Worm (Caenorhabditis elegans) whole organism, L1 larva: Measurements from ENCODE around the gene str-264.

Experiments
- C16A3.4 ChIP-seq: fragments of 150-350 bp; optimal IDR thresholded peaks from 2 replicates; lab custom pipeline; 2014; ENCODE audit warnings: missing biosample characterization, missing genetic modification characterization
- C34B4.2 ChIP-seq: sonication (generic microtip); optimal IDR thresholded peaks from 2 replicates; lab custom pipeline; 2017; ENCODE audit warnings: mild to moderate bottlenecking, missing genetic modification characterization, missing compliant biosample characterization
- F16B12.6 ChIP-seq: fragments of 150-350 bp; optimal IDR thresholded peaks from 2 replicates; lab custom pipeline; 2014; ENCODE audit warnings: missing biosample characterization, missing genetic modification characterization
- Y116A8C.19 ChIP-seq: sonication (generic microtip); optimal IDR thresholded peaks from 2 replicates; lab custom pipeline; 2016; ENCODE audit warnings: missing compliant biosample characterization, missing genetic modification characterization, borderline replicate concordance
- aha-1 ChIP-seq: fragments of 150-350 bp; optimal IDR thresholded peaks from 2 replicates; lab custom pipeline; 2014; ENCODE audit warnings: missing biosample characterization, missing genetic modification characterization
- alr-1 ChIP-seq: fragments of 200-800 bp; sonication (Bioruptor generic); optimal IDR thresholded peaks from 2 replicates; lab custom pipeline; 2018; ENCODE audit warnings: borderline replicate concordance, mild to moderate bottlenecking, missing genetic modification characterization, missing compliant biosample characterization
- ama-1 ChIP-seq: fragments of 150-350 bp; optimal IDR thresholded peaks from 2 replicates; lab custom pipeline; 2014
- blmp-1 ChIP-seq: fragments of 150-350 bp; optimal IDR thresholded peaks from 2 replicates; lab custom pipeline; 2014; ENCODE audit warnings: missing biosample characterization, missing genetic modification characterization
- ceh-8 ChIP-seq: fragments of 200-800 bp; sonication (Bioruptor generic); optimal IDR thresholded peaks from 2 replicates; lab custom pipeline; 2018; ENCODE audit warnings: mild to moderate bottlenecking, missing genetic modification characterization, moderate library complexity, missing compliant biosample characterization
- ceh-88 ChIP-seq: fragments of 200-800 bp; sonication (Bioruptor generic); IDR thresholded peaks from 2 replicates; pipeline ENCODE4 v1.3.6; 2022; ENCODE audit warnings: missing genetic modification characterization, missing compliant biosample characterization
- ceh-90 ChIP-seq: sonication (generic microtip); optimal IDR thresholded peaks from 2 replicates; lab custom pipeline; 2016; ENCODE audit warnings: missing genetic modification characterization, missing compliant biosample characterization
- ces-1 ChIP-seq: fragments of 150-350 bp; optimal IDR thresholded peaks from 2 replicates; lab custom pipeline; 2014; ENCODE audit warnings: missing biosample characterization, missing genetic modification reagents, missing genetic modification characterization
- dsc-1 ChIP-seq: sonication (generic microtip); optimal IDR thresholded peaks from 2 replicates; lab custom pipeline; 2016; ENCODE audit warnings: mild to moderate bottlenecking, missing genetic modification characterization, missing compliant biosample characterization
- efl-1 ChIP-seq, 4 experiments: fragments of 150-350 bp; optimal IDR thresholded peaks in 3 of 4; peaks in 1 of 4; 1 replicate in 1 of 4; 2 replicates in 3 of 4; lab custom pipeline; 2014; ENCODE audit warnings: missing biosample characterization in 2 of 4, missing genetic modification characterization in 2 of 4, missing genetic modification reagents in 2 of 4
- egl-13 ChIP-seq: sonication (generic microtip); optimal IDR thresholded peaks from 2 replicates; lab custom pipeline; 2016; ENCODE audit warnings: missing genotype, missing genetic modification reagents, missing genetic modification characterization, missing compliant biosample characterization
- elt-3 ChIP-seq, 6 experiments: fragments of 150-350 bp in 1 of 6; sonication (generic microtip); optimal IDR thresholded peaks; 2 replicates each; lab custom pipeline; 2017 to 2018; ENCODE audit warnings: missing biosample characterization in 6 of 6, missing genetic modification characterization in 6 of 6, inconsistent platforms in 1 of 6
- grh-1 ChIP-seq: fragments of 200-800 bp; sonication (Bioruptor generic); IDR thresholded peaks from 2 replicates; pipeline ENCODE4 v1.3.6; 2022; ENCODE audit warnings: missing genetic modification reagents, missing genetic modification characterization, missing compliant biosample characterization
- hpl-2 ChIP-seq: fragments of 150-350 bp; optimal IDR thresholded peaks from 2 replicates; lab custom pipeline; 2014; ENCODE audit warnings: missing biosample characterization, missing genetic modification reagents, missing genetic modification characterization
- isw-1 ChIP-seq: fragments of 200-800 bp; sonication (Bioruptor generic); IDR thresholded peaks from 2 replicates; pipeline ENCODE4 v1.3.6; 2022; ENCODE audit warnings: missing genetic modification characterization, missing compliant biosample characterization
- jun-1 ChIP-seq: fragments of 150-350 bp; optimal IDR thresholded peaks from 2 replicates; lab custom pipeline; 2014; ENCODE audit warnings: missing biosample characterization, missing genetic modification reagents, missing genetic modification characterization
- lin-13 ChIP-seq: fragments of 150-350 bp; optimal IDR thresholded peaks from 2 replicates; lab custom pipeline; 2014; ENCODE audit warnings: missing biosample characterization, missing genetic modification reagents, missing genetic modification characterization
- lin-15B ChIP-seq: fragments of 150-350 bp; sonication (generic microtip); optimal IDR thresholded peaks from 3 replicates; lab custom pipeline; 2014; ENCODE audit warnings: missing biosample characterization, missing genetic modification characterization
- lin-35 ChIP-seq, 2 experiments: fragments of 150-350 bp; optimal IDR thresholded peaks; 2 replicates each; lab custom pipeline; 2014; ENCODE audit warnings: missing biosample characterization in 2 of 2, missing genetic modification characterization in 2 of 2, missing genetic modification reagents in 2 of 2
- lin-39 ChIP-seq: fragments of 150-350 bp; optimal IDR thresholded peaks from 2 replicates; lab custom pipeline; 2014; ENCODE audit warnings: missing biosample characterization, missing genetic modification reagents, missing genetic modification characterization
- lsy-2 ChIP-seq, 2 experiments: fragments of 150-350 bp; optimal IDR thresholded peaks; 2 replicates each; lab custom pipeline; 2014; ENCODE audit warnings: missing biosample characterization in 2 of 2, missing genetic modification characterization in 2 of 2
- mef-2 ChIP-seq: fragments of 150-350 bp; optimal IDR thresholded peaks from 2 replicates; lab custom pipeline; 2014; ENCODE audit warnings: missing biosample characterization, missing genetic modification characterization
- nhr-11 ChIP-seq: fragments of 150-350 bp; optimal IDR thresholded peaks from 2 replicates; lab custom pipeline; 2014; ENCODE audit warnings: missing biosample characterization, missing genetic modification characterization
- nhr-19 ChIP-seq: fragments of 200-800 bp; sonication (Bioruptor generic); conservative IDR thresholded peaks from 2 replicates; pipeline ENCODE4 v1.3.6; 2022; ENCODE audit warnings: missing genetic modification characterization, missing compliant biosample characterization
- nhr-20 ChIP-seq: sonication (generic microtip); optimal IDR thresholded peaks from 2 replicates; lab custom pipeline; 2016; ENCODE audit warnings: mild to moderate bottlenecking, missing genetic modification characterization, missing compliant biosample characterization
- nhr-237 ChIP-seq: fragments of 150-350 bp; optimal IDR thresholded peaks from 2 replicates; lab custom pipeline; 2014; ENCODE audit warnings: missing biosample characterization, missing genetic modification characterization
- nhr-28 ChIP-seq: fragments of 150-350 bp; optimal IDR thresholded peaks from 2 replicates; lab custom pipeline; 2014; ENCODE audit warnings: missing biosample characterization, missing genetic modification characterization
- nhr-47 ChIP-seq: sonication (generic microtip); optimal IDR thresholded peaks from 2 replicates; lab custom pipeline; 2016; ENCODE audit warnings: mild to moderate bottlenecking, missing genetic modification characterization, moderate library complexity, missing compliant biosample characterization
- nhr-71 ChIP-seq: sonication (generic microtip); optimal IDR thresholded peaks from 2 replicates; lab custom pipeline; 2016; ENCODE audit warnings: mild to moderate bottlenecking, missing genetic modification characterization, moderate library complexity, missing compliant biosample characterization
- nhr-77 ChIP-seq: fragments of 150-350 bp; optimal IDR thresholded peaks from 2 replicates; lab custom pipeline; 2014; ENCODE audit warnings: missing biosample characterization, missing genetic modification characterization
- pag-3 ChIP-seq: sonication (generic microtip); optimal IDR thresholded peaks from 2 replicates; lab custom pipeline; 2017; ENCODE audit warnings: missing genetic modification characterization, mild to moderate bottlenecking, missing compliant biosample characterization, antibody characterized with exemption, borderline replicate concordance; ENCODE audit not compliant: insufficient read depth
- pax-3 ChIP-seq: fragments of 200-800 bp; sonication (Bioruptor generic); optimal IDR thresholded peaks from 2 replicates; lab custom pipeline; 2018; ENCODE audit warnings: mild to moderate bottlenecking, missing genetic modification characterization, moderate library complexity, missing compliant biosample characterization
- pqm-1 ChIP-seq: sonication (generic microtip); optimal IDR thresholded peaks from 3 replicates; lab custom pipeline; 2017; ENCODE audit warnings: missing biosample characterization, missing genetic modification characterization
- skn-1 ChIP-seq: fragments of 150-350 bp; optimal IDR thresholded peaks from 2 replicates; lab custom pipeline; 2014; ENCODE audit warnings: missing biosample characterization, missing genetic modification characterization
- snpc-4 ChIP-seq: fragments of 150-350 bp; optimal IDR thresholded peaks from 2 replicates; lab custom pipeline; 2014; ENCODE audit warnings: missing biosample characterization, missing genetic modification characterization
- snu-23 ChIP-seq: sonication (generic microtip); optimal IDR thresholded peaks from 2 replicates; lab custom pipeline; 2016; ENCODE audit warnings: missing genetic modification characterization, missing compliant biosample characterization
- sup-37 ChIP-seq: fragments of 200-800 bp; sonication (Bioruptor generic); optimal IDR thresholded peaks from 2 replicates; lab custom pipeline; 2018; ENCODE audit warnings: mild to moderate bottlenecking, missing genetic modification characterization, missing compliant biosample characterization
- tbx-2 ChIP-seq: sonication (generic microtip); optimal IDR thresholded peaks from 2 replicates; lab custom pipeline; 2016; ENCODE audit warnings: missing genetic modification characterization, missing compliant biosample characterization
- unc-130 ChIP-seq: fragments of 150-350 bp; optimal IDR thresholded peaks from 2 replicates; lab custom pipeline; 2017; ENCODE audit warnings: missing biosample characterization, missing genetic modification characterization, inconsistent platforms
- unc-30 ChIP-seq: sonication (generic microtip); optimal IDR thresholded peaks from 2 replicates; lab custom pipeline; 2017; ENCODE audit warnings: missing biosample characterization, missing genetic modification characterization
- unc-98 ChIP-seq: fragments of 200-800 bp; sonication (Bioruptor generic); IDR thresholded peaks from 2 replicates; pipeline ENCODE4 v1.3.6; 2022; ENCODE audit warnings: missing genetic modification characterization, missing compliant biosample characterization
- vab-15 ChIP-seq: sonication (generic microtip); optimal IDR thresholded peaks from 2 replicates; lab custom pipeline; 2017; ENCODE audit warnings: missing genotype, mild to moderate bottlenecking, missing genetic modification characterization, missing compliant biosample characterization
- xbp-1 ChIP-seq: sonication (generic microtip); optimal IDR thresholded peaks from 2 replicates; lab custom pipeline; 2016; ENCODE audit warnings: missing genetic modification characterization, missing compliant biosample characterization
- zip-4 ChIP-seq: fragments of 200-800 bp; sonication (Bioruptor generic); optimal IDR thresholded peaks from 2 replicates; lab custom pipeline; 2018; ENCODE audit warnings: mild to moderate bottlenecking, missing genetic modification characterization, moderate library complexity, missing compliant biosample characterization
- ztf-11 ChIP-seq, 2 experiments: sonication (generic microtip); optimal IDR thresholded peaks; 2 replicates each; lab custom pipeline; 2016 to 2017; ENCODE audit warnings: missing genetic modification characterization in 2 of 2, missing biosample characterization in 1 of 2, missing compliant biosample characterization in 1 of 2
- ztf-4 ChIP-seq: fragments of 150-350 bp; optimal IDR thresholded peaks from 2 replicates; lab custom pipeline; 2014; ENCODE audit warnings: missing biosample characterization, missing genetic modification characterization

The str-264 gene

ce11 chrV:15511613-15512216 is 19.3 kb upstream of the str-264 start, which contains the start of gene rpl-38 (continued):
- peak; percentile 90 for TF ChIP-seq nhr-71
- TF ChIP-seq isw-1 (GFP tag; lab: Robert Waterston, UW) = peak; percentile 86
- no peak for TF ChIP-seq pag-3 (tag; lab: Kevin White, UChicago)
- TF ChIP-seq nhr-237 = peak; percentile 7
- peak; percentile 17 for TF ChIP-seq ces-1 (GFP tag; lab: Kevin White, UChicago)
- TF ChIP-seq sup-37 (GFP tag; lab: Kevin White, UChicago) = peak; percentile 29
- TF ChIP-seq nhr-11 (tag; lab: Kevin White, UChicago) = peak; percentile 42
- TF ChIP-seq vab-15 (tag; lab: Kevin White, UChicago) = peak; percentile 22
- TF ChIP-seq nhr-77 (tag; lab: Kevin White, UChicago) = peak; percentile 62
- peak; percentile 76 for TF ChIP-seq jun-1 (tag; lab: Kevin White, UChicago)
- TF ChIP-seq pax-3 (tag; lab: Kevin White, UChicago) = no peak
- peak; percentile 69 for TF ChIP-seq snpc-4 (tag; lab: Kevin White, UChicago)
- TF ChIP-seq nhr-47 (tag; lab: Kevin White, UChicago) = peak; percentile 87
- peak in 3 of 6 experiments; percentile 55 to 68 (median 57) for TF ChIP-seq elt-3 (tag; optimal IDR thresholded peaks at IDR 0.05; lab: Kevin White, UChicago)
- TF ChIP-seq xbp-1 (tag; lab: Kevin White, UChicago) = peak; percentile 78
- TF ChIP-seq ama-1 = no peak
- TF ChIP-seq Y116A8C.19 (tag; lab: Kevin White, UChicago) = no peak
- TF ChIP-seq snu-23 (GFP tag; lab: Kevin White, UChicago) = peak; percentile 92
- TF ChIP-seq ceh-90 (tag; lab: Kevin White, UChicago) = no peak
- peak; percentile 86 for TF ChIP-seq nhr-19 (GFP tag; lab: Robert Waterston, UW)
- TF ChIP-seq egl-13 (tag; lab: Kevin White, UChicago) = peak; percentile 40
- TF ChIP-seq unc-98 (GFP tag; lab: Robert Waterston, UW) = no peak
- TF ChIP-seq ceh-8 (GFP tag; lab: Kevin White, UChicago) = no peak
- TF ChIP-seq ztf-4 = peak; percentile 50
- TF ChIP-seq tbx-2 (tag; lab: Kevin White, UChicago) = peak; percentile 79
- TF ChIP-seq hpl-2 (GFP tag; lab: Kevin White, UChicago) = peak; percentile 35
- peak; percentile 94 for TF ChIP-seq C16A3.4
- TF ChIP-seq lin-39 (tag; lab: Kevin White, UChicago) = peak; percentile 79
- TF ChIP-seq blmp-1 (tag; lab: Kevin White, UChicago) = no peak
- TF ChIP-seq lin-13 (GFP tag; lab: Kevin White, UChicago) = peak; percentile 77
- TF ChIP-seq pqm-1 (tag; lab: Kevin White, UChicago) = no peak
- TF ChIP-seq zip-4 = peak; percentile 36
- TF ChIP-seq dsc-1 = peak; percentile 76
- peak; percentile 88 to 89 for TF ChIP-seq efl-1 (optimal IDR thresholded peaks at IDR 0.05; lab: Kevin White, UChicago)
- TF ChIP-seq efl-1 (GFP tag; optimal IDR thresholded peaks at IDR 0.05 in 1 of 2; lab: Kevin White, UChicago) = peak; percentile 81 to 98
- TF ChIP-seq ztf-11 (tag; optimal IDR thresholded peaks at IDR 0.05; lab: Kevin White, UChicago) = peak in 1 of 2 experiments; percentile 18
- TF ChIP-seq unc-130 (tag; lab: Kevin White, UChicago) = peak; percentile 90
- peak; percentile 50 for TF ChIP-seq F16B12.6 (tag; lab: Kevin White, UChicago)

ce11 chrV:15505068-15505467 is 12.7 kb upstream of the str-264 start:
- TF ChIP-seq lsy-2 (tag; optimal IDR thresholded peaks at IDR 0.05; lab: Kevin White, UChicago) = no peak
- TF ChIP-seq lin-35 (GFP tag; optimal IDR thresholded peaks at IDR 0.05; lab: Kevin White, UChicago) = peak; percentile 28 to 65
- TF ChIP-seq snpc-4 (tag; lab: Kevin White, UChicago) = no peak
- TF ChIP-seq pax-3 (tag; lab: Kevin White, UChicago) = no peak
- no peak for TF ChIP-seq ceh-8 (GFP tag; lab: Kevin White, UChicago)
- TF ChIP-seq skn-1 (tag; lab: Kevin White, UChicago) = peak; percentile 41
- TF ChIP-seq lin-15B = no peak
- no peak for TF ChIP-seq grh-1 (GFP tag; lab: Robert Waterston, UW)
- TF ChIP-seq C34B4.2 (tag; lab: Kevin White, UChicago) = no peak
- no peak for TF ChIP-seq nhr-237
- TF ChIP-seq unc-98 (GFP tag; lab: Robert Waterston, UW) = no peak
- TF ChIP-seq isw-1 (GFP tag; lab: Robert Waterston, UW) = no peak
- no peak for TF ChIP-seq vab-15 (tag; lab: Kevin White, UChicago)
- no peak for TF ChIP-seq ceh-88 (GFP tag; lab: Robert Waterston, UW)
- no peak for TF ChIP-seq ces-1 (GFP tag; lab: Kevin White, UChicago)
- TF ChIP-seq nhr-11 (tag; lab: Kevin White, UChicago) = no peak
- TF ChIP-seq nhr-28 (tag; lab: Kevin White, UChicago) = no peak
- no peak for TF ChIP-seq alr-1 (tag; lab: Kevin White, UChicago)
- TF ChIP-seq blmp-1 (tag; lab: Kevin White, UChicago) = no peak
- peak; percentile 55 for TF ChIP-seq nhr-20 (tag; lab: Kevin White, UChicago)
- TF ChIP-seq unc-30 = no peak
- no peak for TF ChIP-seq mef-2 (tag; lab: Kevin White, UChicago)
- TF ChIP-seq ztf-11 (tag; optimal IDR thresholded peaks at IDR 0.05; lab: Kevin White, UChicago) = peak in 1 of 2 experiments; percentile 4
- TF ChIP-seq lin-39 (tag; lab: Kevin White, UChicago) = no peak
- no peak for TF ChIP-seq aha-1
